Fruit fly (Drosophila melanogaster) whole organism, adult: ENCODE measurements around the gene CG9521.

Experiments
- CG11617 ChIP-seq: fragments of 200-800 bp; sonication (Bioruptor generic); optimal IDR thresholded peaks from 2 replicates; lab custom pipeline; 2017; ENCODE audit warnings: mild to moderate bottlenecking, missing biosample characterization, missing genetic modification reagents, missing genetic modification characterization
- CG12768 ChIP-seq: fragments of 200-800 bp; sonication (Bioruptor generic); optimal IDR thresholded peaks from 2 replicates; lab custom pipeline; 2017; ENCODE audit warnings: missing biosample characterization, missing genetic modification characterization, mild to moderate bottlenecking, moderate library complexity, missing genetic modification reagents
- CG14711 ChIP-seq: fragments of 200-800 bp; sonication (Bioruptor generic); optimal IDR thresholded peaks from 2 replicates; lab custom pipeline; 2018; ENCODE audit warnings: missing biosample characterization, mild to moderate bottlenecking, missing genetic modification characterization, moderate library complexity
- CG1620 ChIP-seq: fragments of 200-800 bp; sonication (Bioruptor generic); optimal IDR thresholded peaks from 2 replicates; lab custom pipeline; 2016; ENCODE audit warnings: missing biosample characterization, missing genetic modification characterization
- CG33017 ChIP-seq: fragments of 200-800 bp; sonication (Bioruptor generic); optimal IDR thresholded peaks from 2 replicates; lab custom pipeline; 2018; ENCODE audit warnings: missing biosample characterization, mild to moderate bottlenecking, missing genetic modification characterization, moderate library complexity
- CG5204 ChIP-seq: fragments of 200-800 bp; sonication (Bioruptor generic); optimal IDR thresholded peaks from 2 replicates; lab custom pipeline; 2016; ENCODE audit warnings: missing biosample characterization, missing genetic modification characterization
- CG7045 ChIP-seq: fragments of 200-800 bp; sonication (Bioruptor generic); optimal IDR thresholded peaks from 2 replicates; lab custom pipeline; 2017; ENCODE audit warnings: missing biosample characterization, mild to moderate bottlenecking, missing genetic modification characterization
- CG7101 ChIP-seq: fragments of 200-800 bp; sonication (Bioruptor generic); optimal IDR thresholded peaks from 2 replicates; lab custom pipeline; 2018; ENCODE audit warnings: missing biosample characterization, mild to moderate bottlenecking, missing genetic modification characterization, moderate library complexity
- Clk ChIP-seq: fragments of 200-800 bp; sonication (Bioruptor generic); optimal IDR thresholded peaks from 2 replicates; lab custom pipeline; 2017; ENCODE audit warnings: missing biosample characterization, missing genetic modification characterization
- Crg-1 ChIP-seq: fragments of 200-800 bp; sonication (Bioruptor generic); optimal IDR thresholded peaks from 2 replicates; lab custom pipeline; 2016; ENCODE audit warnings: missing biosample characterization, missing genetic modification characterization
- Hr96 ChIP-seq: fragments of 200-800 bp; sonication (Bioruptor generic); optimal IDR thresholded peaks from 2 replicates; lab custom pipeline; 2016; ENCODE audit warnings: missing biosample characterization, missing genetic modification characterization
- Mnt ChIP-seq: fragments of 200-800 bp; sonication (Bioruptor generic); optimal IDR thresholded peaks from 2 replicates; lab custom pipeline; 2016; ENCODE audit warnings: missing biosample characterization, mild to moderate bottlenecking, missing genetic modification characterization
- bab1 ChIP-seq: fragments of 200-800 bp; sonication (Bioruptor generic); optimal IDR thresholded peaks from 3 replicates; lab custom pipeline; 2019; ENCODE audit warnings: missing biosample characterization, mild to moderate bottlenecking, missing genetic modification characterization, moderate library complexity
- cic ChIP-seq: fragments of 200-800 bp; sonication (Bioruptor generic); optimal IDR thresholded peaks from 2 replicates; lab custom pipeline; 2017; ENCODE audit warnings: missing biosample characterization, mild to moderate bottlenecking, missing genetic modification characterization, moderate library complexity
- cnc ChIP-seq, 2 experiments: fragments of >200 bp; optimal IDR thresholded peaks; 2 replicates each; lab custom pipeline; 2017
- kay ChIP-seq: fragments of 200-800 bp; sonication (Bioruptor generic); peaks from one replicate; lab custom pipeline; 2016; ENCODE audit warnings: missing biosample characterization, missing genetic modification characterization, borderline replicate concordance
- ovo ChIP-seq: fragments of 200-800 bp; sonication (Bioruptor generic); optimal IDR thresholded peaks from 2 replicates; lab custom pipeline; 2016; ENCODE audit warnings: missing biosample characterization, missing genetic modification characterization
- pad ChIP-seq: fragments of 200-800 bp; sonication (Bioruptor generic); optimal IDR thresholded peaks from 3 replicates; lab custom pipeline; 2017; ENCODE audit warnings: missing biosample characterization, missing genetic modification characterization, mild to moderate bottlenecking, moderate library complexity, missing genetic modification reagents
- tj ChIP-seq: fragments of 200-800 bp; sonication (Bioruptor generic); optimal IDR thresholded peaks from 3 replicates; lab custom pipeline; 2017; ENCODE audit warnings: missing biosample characterization, mild to moderate bottlenecking, missing genetic modification characterization, moderate library complexity
- toe ChIP-seq: fragments of 200-800 bp; sonication (Bioruptor generic); optimal IDR thresholded peaks from 2 replicates; lab custom pipeline; 2016; ENCODE audit warnings: missing biosample characterization, missing genetic modification characterization

CG9521 gene

DNA sequence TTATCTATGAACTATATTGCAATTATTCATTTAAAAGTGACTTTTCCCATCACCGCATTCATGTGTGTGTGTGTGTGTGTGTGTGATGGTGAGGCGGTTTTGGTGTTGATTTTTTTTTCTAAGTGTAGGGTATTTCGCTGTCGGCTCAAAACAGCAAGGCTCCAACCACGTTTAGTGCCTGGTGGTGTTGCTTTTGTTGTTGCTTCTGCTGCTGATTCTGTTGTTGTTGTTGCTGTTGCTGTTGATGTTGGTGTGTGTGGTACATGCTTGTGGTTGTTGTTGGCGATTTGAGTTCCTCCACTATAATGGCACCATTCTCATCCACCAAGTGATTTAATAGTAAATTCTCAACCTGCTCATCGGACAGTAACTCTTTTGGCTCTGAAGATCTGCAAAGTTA is 25.4 kb downstream of the CG9521 start:
- TF ChIP-seq CG33017 (tag; lab: Kevin White, UChicago) (no peak), Crg-1 (no peak), CG11617 (no peak), CG12768 (GFP tag; lab: Kevin White, UChicago) (no peak), Mnt (no peak), cnc (optimal IDR thresholded peaks at IDR 0.05; lab: Kevin White, UChicago) (no peak), CG1620 (GFP tag; lab: Kevin White, UChicago) (no peak), CG14711 (no peak), pad (GFP tag; lab: Kevin White, UChicago) (no peak), CG7101 (tag; lab: Kevin White, UChicago) (no peak), CG5204 (no peak), tj (GFP tag; lab: Kevin White, UChicago) (no peak)

DNA sequence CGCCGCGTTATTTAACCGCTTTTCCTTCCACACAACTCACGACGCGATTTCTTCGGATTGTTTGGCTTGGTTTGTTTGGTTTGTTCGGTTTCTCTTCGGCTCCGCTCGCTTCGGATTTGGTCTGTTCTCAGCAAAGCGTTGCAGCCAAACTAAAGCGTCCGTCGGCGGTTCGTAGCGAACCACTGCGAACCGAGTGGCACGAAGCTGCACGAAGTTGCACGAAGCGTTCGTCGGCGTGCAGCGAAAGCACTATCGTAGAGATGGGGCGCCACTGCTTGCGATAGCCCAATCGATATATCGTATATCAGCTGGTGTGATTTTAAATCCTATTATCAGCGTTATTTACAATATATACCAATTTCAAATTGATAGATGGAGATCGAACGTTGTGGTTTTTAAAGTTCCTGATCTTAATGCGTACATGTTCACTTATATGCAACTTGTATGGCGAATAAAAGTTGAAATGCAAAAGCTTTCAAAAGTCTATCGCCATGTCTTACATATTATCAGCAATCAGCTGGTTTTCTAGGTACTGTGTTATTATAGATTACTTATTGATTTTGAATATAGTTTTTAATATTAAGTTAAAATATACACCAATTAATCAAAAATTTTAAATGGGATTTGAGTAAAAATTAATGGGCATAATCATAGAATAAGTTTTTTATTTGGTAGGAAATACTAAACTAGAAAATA is 27.0 kb downstream of the CG9521 start, which contains the start of gene rut:
rut (minus strand) TSS at position 152 of the 696 bp plus-strand sequence.
- TF ChIP-seq cnc (optimal IDR thresholded peaks at IDR 0.05; lab: Kevin White, UChicago) (no peak), cic (peak; percentile 24), pad (GFP tag; lab: Kevin White, UChicago) (peak; percentile 16), CG1620 (GFP tag; lab: Kevin White, UChicago) (peak; percentile 42), Hr96 (GFP tag; lab: Kevin White, UChicago) (no peak), tj (GFP tag; lab: Kevin White, UChicago) (peak; percentile 39), ovo (GFP tag; lab: Kevin White, UChicago) (peak; percentile 0)

DNA sequence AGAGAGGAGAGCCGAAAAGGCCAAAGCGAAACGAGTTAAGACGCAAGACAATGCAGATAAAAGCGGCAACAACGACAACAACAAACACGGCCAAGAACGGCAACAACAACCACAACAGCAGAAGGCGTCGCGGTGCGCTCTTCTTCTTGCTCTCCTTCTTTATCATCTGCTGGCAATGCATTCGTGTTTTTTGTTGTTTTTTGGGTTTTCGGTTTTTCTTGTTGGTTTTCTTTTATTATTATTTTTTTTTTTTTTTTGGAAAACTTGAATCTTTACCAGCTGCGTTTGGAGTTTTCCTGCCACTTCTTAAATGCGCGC is 27.6 kb downstream of the CG9521 start:
- no peak for TF ChIP-seq Crg-1
- no peak for TF ChIP-seq bab1 (GFP tag; lab: Kevin White, UChicago)
- no peak for TF ChIP-seq CG33017 (tag; lab: Kevin White, UChicago)
- no peak for TF ChIP-seq CG1620 (GFP tag; lab: Kevin White, UChicago)
- TF ChIP-seq ovo (GFP tag; lab: Kevin White, UChicago), result no peak
- TF ChIP-seq CG14711, result no peak
- TF ChIP-seq tj (GFP tag; lab: Kevin White, UChicago), result no peak
- TF ChIP-seq cnc (optimal IDR thresholded peaks at IDR 0.05; lab: Kevin White, UChicago), result no peak
- TF ChIP-seq CG12768 (GFP tag; lab: Kevin White, UChicago), result no peak
- TF ChIP-seq CG11617, result no peak
- TF ChIP-seq Clk, result no peak
- no peak for TF ChIP-seq Hr96 (GFP tag; lab: Kevin White, UChicago)

DNA sequence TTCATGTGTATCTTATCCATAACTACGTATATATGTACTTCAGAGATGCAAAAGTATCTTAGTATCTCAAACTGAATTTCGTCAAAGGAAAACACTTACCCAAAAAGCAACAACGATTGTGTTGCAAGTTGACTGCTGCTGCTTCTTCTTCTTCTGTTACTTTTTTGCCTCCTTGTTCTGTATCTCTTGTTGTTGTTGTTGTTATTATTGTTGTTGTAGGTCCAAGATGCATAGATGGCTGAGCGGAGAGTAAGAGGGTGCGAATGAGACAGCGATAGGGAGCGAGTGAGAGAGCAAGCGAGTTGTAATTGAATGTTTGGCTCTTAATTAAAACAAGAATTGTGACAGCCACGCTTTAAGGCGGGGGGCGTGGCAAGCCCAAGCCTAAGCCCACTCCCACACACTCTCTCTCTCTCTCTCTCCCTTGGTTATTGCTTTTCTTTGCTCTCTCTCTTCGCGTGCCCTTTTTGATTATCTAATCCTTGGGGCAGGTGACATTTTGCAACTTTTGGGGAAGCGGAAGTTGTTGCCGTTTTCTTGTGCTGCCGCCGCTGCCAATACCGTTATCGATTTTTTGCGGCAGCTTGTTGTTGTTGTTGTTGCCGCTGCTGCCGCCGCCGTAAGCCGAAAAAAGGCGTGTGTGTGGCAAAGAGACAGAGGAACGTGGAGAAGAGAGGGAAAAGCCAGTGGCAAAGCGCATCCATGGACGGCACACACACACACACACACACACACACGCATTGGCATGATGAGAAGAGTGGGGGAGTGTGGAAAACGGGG is 28.2 kb downstream of the CG9521 start:
- TF ChIP-seq kay (GFP tag; lab: Kevin White, UChicago), result no peak
- no peak for TF ChIP-seq Hr96 (GFP tag; lab: Kevin White, UChicago)
- no peak for TF ChIP-seq CG12768 (GFP tag; lab: Kevin White, UChicago)
- no peak for TF ChIP-seq cic
- TF ChIP-seq CG7045 (GFP tag; lab: Kevin White, UChicago), result no peak
- no peak for TF ChIP-seq Crg-1
- TF ChIP-seq CG5204, result no peak
- no peak for TF ChIP-seq cnc (optimal IDR thresholded peaks at IDR 0.05; lab: Kevin White, UChicago)
- no peak for TF ChIP-seq CG11617
- TF ChIP-seq Mnt, result no peak
- TF ChIP-seq pad (GFP tag; lab: Kevin White, UChicago), result no peak
- TF ChIP-seq CG7101 (tag; lab: Kevin White, UChicago), result no peak
- no peak for TF ChIP-seq CG14711
- TF ChIP-seq CG1620 (GFP tag; lab: Kevin White, UChicago), result no peak
- no peak for TF ChIP-seq Clk
- TF ChIP-seq toe (GFP tag; lab: Kevin White, UChicago), result no peak

DNA sequence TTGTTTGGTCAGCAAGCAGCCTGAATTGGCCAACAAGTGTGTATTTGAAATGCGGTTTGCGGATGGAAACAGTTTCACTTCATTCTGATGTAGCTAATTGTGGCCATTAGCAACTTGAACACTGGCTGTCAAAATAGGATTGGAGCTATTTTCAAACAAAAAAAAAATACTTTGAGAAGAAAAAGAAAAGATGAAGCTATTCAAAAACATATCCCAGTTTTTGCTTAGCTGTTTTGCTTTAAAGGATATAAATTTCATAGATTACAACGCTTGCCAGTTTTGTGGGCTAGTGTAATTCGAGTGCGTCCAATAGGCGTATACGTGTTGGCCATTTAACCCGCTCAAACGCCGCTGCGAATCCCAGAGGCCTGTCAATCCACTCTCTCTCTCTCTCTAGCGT is 40.8 kb downstream of the CG9521 start:
- TF ChIP-seq bab1 (GFP tag; lab: Kevin White, UChicago) (no peak), CG12768 (GFP tag; lab: Kevin White, UChicago) (no peak), Clk (no peak), cnc (optimal IDR thresholded peaks at IDR 0.05; lab: Kevin White, UChicago) (no peak), Hr96 (GFP tag; lab: Kevin White, UChicago) (no peak), CG5204 (no peak), pad (GFP tag; lab: Kevin White, UChicago) (no peak), toe (GFP tag; lab: Kevin White, UChicago) (no peak)

DNA sequence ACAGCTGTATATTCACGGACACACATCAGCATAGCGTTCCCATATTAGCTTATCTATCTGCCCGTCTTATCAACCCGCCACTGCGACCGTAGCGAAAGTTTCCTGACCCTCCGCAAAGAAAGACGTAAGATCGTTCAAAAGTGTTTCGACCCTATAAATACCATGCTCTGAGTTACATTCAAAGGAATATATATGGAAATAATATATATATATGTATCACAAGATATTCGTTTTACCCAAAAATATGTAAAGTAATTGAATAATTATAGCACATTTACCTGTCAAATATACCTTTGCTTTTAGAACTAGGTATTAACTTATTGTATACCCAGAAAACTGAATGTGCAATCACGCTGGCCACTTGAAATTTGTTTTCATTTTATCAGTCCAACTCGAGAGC is 42.6 kb downstream of the CG9521 start:
- peak; percentile 50 for TF ChIP-seq CG14711
- no peak for TF ChIP-seq kay (GFP tag; lab: Kevin White, UChicago)
- peak; percentile 38 for TF ChIP-seq CG33017 (tag; lab: Kevin White, UChicago)
- peak; percentile 33 for TF ChIP-seq CG7101 (tag; lab: Kevin White, UChicago)
- no peak for TF ChIP-seq CG1620 (GFP tag; lab: Kevin White, UChicago)

DNA sequence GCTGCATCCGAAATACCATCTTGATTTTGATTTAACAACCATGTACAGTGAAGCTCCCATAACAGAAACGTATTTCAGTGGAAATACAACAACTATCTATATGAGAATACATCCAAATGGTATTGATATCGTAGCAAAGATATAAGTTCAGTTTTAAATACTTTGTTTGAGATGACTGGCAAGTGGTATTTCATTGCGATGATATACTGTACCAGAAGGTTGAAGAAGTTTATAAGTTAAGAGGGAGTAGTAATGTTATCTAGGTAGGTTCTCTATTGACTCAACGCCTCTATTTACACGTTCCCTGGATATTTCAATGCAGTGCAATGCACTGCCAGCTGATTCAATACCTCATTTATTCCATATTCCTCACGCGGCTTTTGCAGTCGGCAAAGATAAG is 47.4 kb downstream of the CG9521 start:
- TF ChIP-seq CG7101 (tag; lab: Kevin White, UChicago), result peak; percentile 72
- TF ChIP-seq CG1620 (GFP tag; lab: Kevin White, UChicago), result peak; percentile 60
- TF ChIP-seq cnc (optimal IDR thresholded peaks at IDR 0.05; lab: Kevin White, UChicago), result no peak
- TF ChIP-seq Hr96 (GFP tag; lab: Kevin White, UChicago), result peak; percentile 0
- peak; percentile 18 for TF ChIP-seq CG12768 (GFP tag; lab: Kevin White, UChicago)
- TF ChIP-seq cic, result peak; percentile 60
- TF ChIP-seq CG7045 (GFP tag; lab: Kevin White, UChicago), result peak; percentile 47
- TF ChIP-seq Mnt, result peak; percentile 27
- no peak for TF ChIP-seq CG5204
- peak; percentile 15 for TF ChIP-seq toe (GFP tag; lab: Kevin White, UChicago)
- TF ChIP-seq bab1 (GFP tag; lab: Kevin White, UChicago), result no peak
- TF ChIP-seq CG33017 (tag; lab: Kevin White, UChicago), result no peak
- peak; percentile 52 for TF ChIP-seq CG11617
- peak; percentile 48 for TF ChIP-seq pad (GFP tag; lab: Kevin White, UChicago)
- no peak for TF ChIP-seq Clk
- TF ChIP-seq Crg-1, result peak; percentile 83
- peak; percentile 19 for TF ChIP-seq CG14711
- peak; percentile 90 for TF ChIP-seq ovo (GFP tag; lab: Kevin White, UChicago)
- TF ChIP-seq kay (GFP tag; lab: Kevin White, UChicago), result no peak
- TF ChIP-seq tj (GFP tag; lab: Kevin White, UChicago), result no peak
